Fruit fly (Drosophila melanogaster) whole organism, embryonic: ENCODE data around the gene CG7685.

Experiments
- Atf6 ChIP-seq: fragments of 200-800 bp; sonication (Bioruptor generic); IDR thresholded peaks from 2 replicates; pipeline ENCODE4 v1.3.6; 2022; ENCODE audit warnings: missing biosample characterization, missing genetic modification characterization
- CG10565 ChIP-seq: fragments of 200-800 bp; sonication (Bioruptor generic); optimal IDR thresholded peaks from 3 replicates; lab custom pipeline; 2016; ENCODE audit warnings: missing biosample characterization, mild to moderate bottlenecking, missing genetic modification characterization
- CG11093 ChIP-seq: fragments of 200-800 bp; sonication (Bioruptor generic); IDR thresholded peaks from 3 replicates; pipeline ENCODE4 v1.3.6; 2022; ENCODE audit warnings: missing biosample characterization, missing genetic modification characterization
- CG1233 ChIP-seq: fragments of 200-800 bp; sonication (Bioruptor generic); optimal IDR thresholded peaks from 4 replicates; lab custom pipeline; 2018; ENCODE audit warnings: missing biosample characterization, mild to moderate bottlenecking, missing genetic modification characterization
- CG16779 ChIP-seq: fragments of 200-800 bp; sonication (Bioruptor generic); IDR thresholded peaks from 2 replicates; pipeline ENCODE4 v1.3.6; 2022; ENCODE audit warnings: missing biosample characterization, missing genetic modification characterization
- CG17186 ChIP-seq: fragments of 200-800 bp; sonication (Bioruptor generic); optimal IDR thresholded peaks from 3 replicates; lab custom pipeline; 2017; ENCODE audit warnings: missing biosample characterization, missing genetic modification reagents, missing genetic modification characterization
- CG17359 ChIP-seq: fragments of 200-800 bp; sonication (Bioruptor generic); optimal IDR thresholded peaks from 3 replicates; lab custom pipeline; 2018; ENCODE audit warnings: missing biosample characterization, mild to moderate bottlenecking, missing genetic modification characterization, moderate library complexity
- CG17568 ChIP-seq: fragments of 200-800 bp; sonication (Bioruptor generic); optimal IDR thresholded peaks from 2 replicates; lab custom pipeline; 2018; ENCODE audit warnings: missing biosample characterization, mild to moderate bottlenecking, missing genetic modification characterization, moderate library complexity
- CG2202 ChIP-seq: fragments of 200-800 bp; sonication (Bioruptor generic); optimal IDR thresholded peaks from 2 replicates; lab custom pipeline; 2018; ENCODE audit warnings: missing biosample characterization, mild to moderate bottlenecking, missing genetic modification characterization
- CG31441 ChIP-seq: fragments of 200-800 bp; sonication (Bioruptor generic); IDR thresholded peaks from 2 replicates; pipeline ENCODE4 v1.3.6; 2022; ENCODE audit warnings: missing biosample characterization, missing genetic modification characterization
- CG3163 ChIP-seq: fragments of 200-800 bp; sonication (Bioruptor generic); optimal IDR thresholded peaks from 3 replicates; lab custom pipeline; 2016; ENCODE audit warnings: missing biosample characterization, missing genetic modification characterization
- CG34422 ChIP-seq: fragments of 200-800 bp; sonication (Bioruptor generic); IDR thresholded peaks from 3 replicates; pipeline ENCODE4 v1.3.6; 2022; ENCODE audit warnings: missing biosample characterization, missing genetic modification characterization
- CG42726 ChIP-seq: fragments of 200-800 bp; sonication (Bioruptor generic); IDR thresholded peaks from 2 replicates; pipeline ENCODE4 v1.3.6; 2022; ENCODE audit warnings: missing biosample characterization, missing genetic modification characterization; ENCODE audit not compliant: partially characterized antibody
- CG4424 ChIP-seq: fragments of 200-800 bp; sonication (Bioruptor generic); optimal IDR thresholded peaks from 3 replicates; lab custom pipeline; 2016; ENCODE audit warnings: missing biosample characterization, missing genetic modification characterization
- CG6765 ChIP-seq: fragments of 200-800 bp; sonication (Bioruptor generic); optimal IDR thresholded peaks from 3 replicates; lab custom pipeline; 2017; ENCODE audit warnings: missing biosample characterization, mild to moderate bottlenecking, missing genetic modification characterization
- CG7357 ChIP-seq: fragments of 200-800 bp; sonication (Bioruptor generic); IDR thresholded peaks from 3 replicates; pipeline ENCODE4 v1.3.6; 2022; ENCODE audit warnings: missing biosample characterization, missing genetic modification characterization
- CG7372 ChIP-seq: fragments of 200-800 bp; sonication (Bioruptor generic); IDR thresholded peaks from 2 replicates; pipeline ENCODE4 v1.3.6; 2022; ENCODE audit warnings: missing biosample characterization, missing genetic modification characterization
- CG7963 ChIP-seq: fragments of 200-800 bp; sonication (Bioruptor generic); IDR thresholded peaks from 3 replicates; pipeline ENCODE4 v1.3.6; 2022; ENCODE audit warnings: missing biosample characterization, missing genetic modification characterization; ENCODE audit not compliant: partially characterized antibody
- CG8089 ChIP-seq: fragments of 200-800 bp; sonication (Bioruptor generic); optimal IDR thresholded peaks from 3 replicates; lab custom pipeline; 2016; ENCODE audit warnings: missing biosample characterization, missing genetic modification characterization
- CG8765 ChIP-seq: fragments of 200-800 bp; sonication (Bioruptor generic); IDR thresholded peaks from 2 replicates; pipeline ENCODE4 v1.3.6; 2022; ENCODE audit warnings: missing biosample characterization, missing genetic modification characterization
- CG9932 ChIP-seq: fragments of 200-800 bp; sonication (Bioruptor generic); IDR thresholded peaks from 2 replicates; pipeline ENCODE4 v1.3.6; 2022; ENCODE audit warnings: missing biosample characterization, missing genetic modification characterization
- CoRest ChIP-seq: fragments of 200-800 bp; sonication (Bioruptor generic); optimal IDR thresholded peaks from 3 replicates; lab custom pipeline; 2018; ENCODE audit warnings: missing biosample characterization, mild to moderate bottlenecking, missing genetic modification characterization, moderate library complexity
- Dad ChIP-seq: fragments of 200-800 bp; sonication (Bioruptor generic); optimal IDR thresholded peaks from 3 replicates; lab custom pipeline; 2016; ENCODE audit warnings: missing biosample characterization, missing genetic modification characterization
- Gug ChIP-seq: fragments of 200-800 bp; sonication (Bioruptor generic); IDR thresholded peaks from 4 replicates; pipeline ENCODE4 v1.3.6; 2022; ENCODE audit warnings: missing biosample characterization, missing genetic modification characterization
- Hmx ChIP-seq: fragments of 200-800 bp; sonication (Bioruptor generic); optimal IDR thresholded peaks from 2 replicates; lab custom pipeline; 2016; ENCODE audit warnings: missing biosample characterization, missing genetic modification characterization
- Jarid2 ChIP-seq: fragments of 200-800 bp; sonication (Bioruptor generic); optimal IDR thresholded peaks from 3 replicates; lab custom pipeline; 2017; ENCODE audit warnings: mild to moderate bottlenecking, missing biosample characterization, missing genetic modification reagents, missing genetic modification characterization
- Max ChIP-seq: fragments of 200-800 bp; sonication (Bioruptor generic); optimal IDR thresholded peaks from 2 replicates; lab custom pipeline; 2016; ENCODE audit warnings: missing biosample characterization, mild to moderate bottlenecking, missing genetic modification characterization
- NC2α ChIP-seq: fragments of 200-800 bp; sonication (Bioruptor generic); optimal IDR thresholded peaks from 2 replicates; lab custom pipeline; 2016; ENCODE audit warnings: missing biosample characterization, missing genetic modification characterization
- Nf-YB ChIP-seq: fragments of 200-800 bp; sonication (Bioruptor generic); optimal IDR thresholded peaks from 3 replicates; lab custom pipeline; 2019; ENCODE audit warnings: missing biosample characterization, mild to moderate bottlenecking, missing genetic modification characterization, moderate library complexity
- Poxn ChIP-seq: fragments of 200-800 bp; sonication (Bioruptor generic); IDR thresholded peaks from 2 replicates; pipeline ENCODE4 v1.3.6; 2022; ENCODE audit warnings: missing biosample characterization, missing genetic modification characterization
- Rfx ChIP-seq: fragments of 200-800 bp; sonication (Bioruptor generic); IDR thresholded peaks from 2 replicates; pipeline ENCODE4 v1.3.6; 2022; ENCODE audit warnings: missing biosample characterization, missing genetic modification characterization
- Stat92E ChIP-seq, 3 experiments: fragments of >200 bp in 2 of 3; fragments of 200-800 bp in 1 of 3; sonication (Bioruptor generic) in 1 of 3; optimal IDR thresholded peaks; 2 replicates each; lab custom pipeline; 2017 to 2019; ENCODE audit warnings: missing biosample characterization in 3 of 3, missing genetic modification characterization in 3 of 3, mild to moderate bottlenecking in 1 of 3, moderate library complexity in 1 of 3
- ci ChIP-seq: fragments of 200-800 bp; sonication (Bioruptor generic); IDR thresholded peaks from 3 replicates; pipeline ENCODE4 v1.3.6; 2022; ENCODE audit warnings: missing biosample characterization, missing genetic modification characterization
- crc ChIP-seq: fragments of 200-800 bp; sonication (Bioruptor generic); optimal IDR thresholded peaks from 2 replicates; lab custom pipeline; 2016; ENCODE audit warnings: missing biosample characterization, missing genetic modification characterization
- dati ChIP-seq: fragments of 200-800 bp; sonication (Bioruptor generic); IDR thresholded peaks from 2 replicates; pipeline ENCODE4 v1.3.6; 2022; ENCODE audit warnings: missing biosample characterization, missing genetic modification characterization
- exex ChIP-seq: fragments of 200-800 bp; sonication (Bioruptor generic); optimal IDR thresholded peaks from 4 replicates; lab custom pipeline; 2018; ENCODE audit warnings: missing biosample characterization, mild to moderate bottlenecking, missing genetic modification characterization, moderate library complexity
- fru ChIP-seq: fragments of >200 bp; optimal IDR thresholded peaks from 2 replicates; lab custom pipeline; 2017
- gcm ChIP-seq: fragments of 200-800 bp; sonication (Bioruptor generic); optimal IDR thresholded peaks from 2 replicates; lab custom pipeline; 2019; ENCODE audit warnings: missing biosample characterization, mild to moderate bottlenecking, missing genetic modification characterization, moderate library complexity
- gfzf ChIP-seq: fragments of 200-800 bp; sonication (Bioruptor generic); optimal IDR thresholded peaks from 2 replicates; lab custom pipeline; 2016; ENCODE audit warnings: missing biosample characterization, mild to moderate bottlenecking, missing genetic modification characterization, moderate library complexity
- gt ChIP-seq: fragments of 200-800 bp; sonication (Bioruptor generic); IDR thresholded peaks from 2 replicates; pipeline ENCODE4 v1.3.6; 2022; ENCODE audit warnings: missing biosample characterization, missing genetic modification characterization
- her ChIP-seq: fragments of 200-800 bp; sonication (Bioruptor generic); optimal IDR thresholded peaks from 2 replicates; lab custom pipeline; 2016; ENCODE audit warnings: missing biosample characterization, missing genetic modification characterization
- mam ChIP-seq: fragments of 200-800 bp; sonication (Bioruptor generic); optimal IDR thresholded peaks from 3 replicates; lab custom pipeline; 2016; ENCODE audit warnings: missing biosample characterization, missing genetic modification characterization
- nau ChIP-seq: fragments of 200-800 bp; sonication (Bioruptor generic); optimal IDR thresholded peaks from 3 replicates; lab custom pipeline; 2017; ENCODE audit warnings: missing biosample characterization, mild to moderate bottlenecking, missing genetic modification characterization, missing genetic modification reagents
- nmo ChIP-seq: fragments of 200-800 bp; sonication (Bioruptor generic); optimal IDR thresholded peaks from 2 replicates; lab custom pipeline; 2018; ENCODE audit warnings: missing biosample characterization, mild to moderate bottlenecking, missing genetic modification characterization, moderate library complexity
- sens-2 ChIP-seq: fragments of 200-800 bp; sonication (Bioruptor generic); IDR thresholded peaks from 2 replicates; pipeline ENCODE4 v1.3.6; 2022; ENCODE audit warnings: missing biosample characterization, missing genetic modification characterization
- trh ChIP-seq: fragments of 200-800 bp; sonication (Bioruptor generic); optimal IDR thresholded peaks from 2 replicates; lab custom pipeline; 2016; ENCODE audit warnings: missing biosample characterization, missing genetic modification characterization
- tx ChIP-seq: fragments of 200-800 bp; sonication (Bioruptor generic); optimal IDR thresholded peaks from 2 replicates; lab custom pipeline; 2016; ENCODE audit warnings: missing biosample characterization, missing genetic modification characterization
- usp ChIP-seq: fragments of >200 bp; optimal IDR thresholded peaks from 2 replicates; lab custom pipeline; 2017; ENCODE audit warnings: missing biosample characterization, missing genetic modification characterization
- wek ChIP-seq: fragments of 200-800 bp; sonication (Bioruptor generic); optimal IDR thresholded peaks from 3 replicates; lab custom pipeline; 2018; ENCODE audit warnings: missing biosample characterization, mild to moderate bottlenecking, missing genetic modification characterization, moderate library complexity
- zfh2 ChIP-seq: fragments of 200-800 bp; sonication (Bioruptor generic); optimal IDR thresholded peaks from 2 replicates; lab custom pipeline; 2016; ENCODE audit warnings: missing biosample characterization, missing genetic modification characterization

The CG7685 gene

DNA sequence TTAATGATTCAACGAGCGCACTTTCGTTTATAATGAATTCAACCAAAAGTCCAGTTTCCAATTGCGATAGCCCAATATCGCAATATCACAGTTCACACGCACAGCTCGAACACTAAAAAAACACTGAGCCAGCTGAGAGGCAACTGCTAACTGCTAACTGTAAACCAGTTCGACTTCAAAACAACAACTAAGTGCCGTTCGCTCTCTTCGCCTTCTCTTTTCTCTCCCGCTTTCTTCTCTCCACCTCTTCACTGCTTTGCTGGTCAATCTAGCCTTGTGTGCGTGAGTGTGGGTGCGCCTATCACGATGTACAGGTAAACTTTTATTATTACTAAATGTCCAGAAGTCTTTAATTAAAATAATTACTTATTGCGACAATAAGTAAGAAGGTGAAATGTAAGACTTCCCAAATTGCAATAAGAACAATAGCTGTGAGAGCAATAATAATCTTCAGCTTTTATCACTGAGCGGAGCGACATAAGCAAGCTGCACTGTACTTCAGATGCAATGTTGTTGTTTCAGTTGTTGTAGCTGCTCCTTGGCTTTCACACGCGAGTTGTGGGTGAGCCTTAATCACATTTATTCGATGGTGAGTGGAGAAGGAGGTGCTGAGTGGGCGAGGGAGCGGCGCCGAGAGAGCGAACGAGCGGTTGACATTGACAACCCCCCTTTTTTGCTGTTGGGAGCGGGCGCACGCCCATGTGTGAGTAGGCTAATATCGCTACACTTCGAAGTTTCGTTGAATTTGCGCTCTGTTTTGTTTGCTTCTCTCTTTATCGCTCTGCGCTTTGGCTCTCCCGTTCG, 7.7 kb upstream of the CG7685 start, which contains the start of gene Vti1b (continued):
- TF ChIP-seq Stat92E (GFP tag; optimal IDR thresholded peaks at IDR 0.05; lab: Kevin White, UChicago) = peak in 1 of 3 experiments; percentile 89
- peak; percentile 94 for TF ChIP-seq CG2202 (tag; lab: Kevin White, UChicago)
- peak; percentile 85 for TF ChIP-seq zfh2 (GFP tag; lab: Kevin White, UChicago)
- peak; percentile 63 for TF ChIP-seq trh (GFP tag; lab: Kevin White, UChicago)
- peak; percentile 85 for TF ChIP-seq CG17568 (GFP tag; lab: Kevin White, UChicago)
- peak; percentile 79 for TF ChIP-seq dati (GFP tag; lab: Robert Waterston, UW)
- peak; percentile 75 for TF ChIP-seq CG17186
- peak; percentile 89 for TF ChIP-seq crc (GFP tag; lab: Kevin White, UChicago)
- peak; percentile 83 for TF ChIP-seq CG7372 (GFP tag; lab: Robert Waterston, UW)
- peak; percentile 88 for TF ChIP-seq gcm (GFP tag; lab: Kevin White, UChicago)
- TF ChIP-seq CG10565 = peak; percentile 62
- peak; percentile 94 for TF ChIP-seq Gug
- peak; percentile 93 for TF ChIP-seq CG8089 (GFP tag; lab: Kevin White, UChicago)
- peak; percentile 95 for TF ChIP-seq Max (GFP tag; lab: Kevin White, UChicago)
- TF ChIP-seq CG11093 = peak; percentile 93
- peak; percentile 92 for TF ChIP-seq tx (GFP tag; lab: Kevin White, UChicago)
- TF ChIP-seq Atf6 = peak; percentile 88
- TF ChIP-seq CG16779 (GFP tag; lab: Robert Waterston, UW) = peak; percentile 77; the same call in 1 of the 2 replicates
- peak; percentile 82 for TF ChIP-seq Nf-YB (GFP tag; lab: Kevin White, UChicago)
- TF ChIP-seq CG31441 (GFP tag; lab: Robert Waterston, UW) = peak; percentile 86
- peak; percentile 94 for TF ChIP-seq Dad (GFP tag; lab: Kevin White, UChicago)
- TF ChIP-seq fru (lab: Kevin White, UChicago) = no peak
- TF ChIP-seq CG3163 (GFP tag; lab: Kevin White, UChicago) = peak; percentile 84
- TF ChIP-seq CG8765 (GFP tag; lab: Robert Waterston, UW) = peak; percentile 73
- TF ChIP-seq CG42726 (GFP tag; lab: Robert Waterston, UW) = no peak
- peak; percentile 89 for TF ChIP-seq sens-2 (GFP tag; lab: Robert Waterston, UW)
- TF ChIP-seq nmo = peak; percentile 96
- TF ChIP-seq her (GFP tag; lab: Kevin White, UChicago) = peak; percentile 85
- peak; percentile 85 for TF ChIP-seq exex
- TF ChIP-seq wek (GFP tag; lab: Kevin White, UChicago) = peak; percentile 60
- TF ChIP-seq gfzf = peak; percentile 7
- peak; percentile 89 for TF ChIP-seq CG34422
- peak; percentile 93 for TF ChIP-seq nau
- TF ChIP-seq Hmx (GFP tag; lab: Kevin White, UChicago) = peak; percentile 86
- TF ChIP-seq CG4424 = peak; percentile 96
- peak; percentile 89 for TF ChIP-seq mam (GFP tag; lab: Kevin White, UChicago)
- TF ChIP-seq CG6765 = peak; percentile 83
- peak; percentile 97 for TF ChIP-seq CG17359
- peak; percentile 62 for TF ChIP-seq Poxn (GFP tag; lab: Robert Waterston, UW)
- TF ChIP-seq CG7963 = no peak
- peak; percentile 82 for TF ChIP-seq gt (GFP tag; lab: Robert Waterston, UW)
- no peak for TF ChIP-seq usp (GFP tag; lab: Kevin White, UChicago)
- peak; percentile 92 for TF ChIP-seq Rfx (GFP tag; lab: Robert Waterston, UW)
- peak; percentile 51 for TF ChIP-seq Jarid2 (GFP tag; lab: Kevin White, UChicago)
- peak; percentile 92 for TF ChIP-seq CG9932 (GFP tag; lab: Robert Waterston, UW)
- peak; percentile 83 for TF ChIP-seq CG7357 (GFP tag; lab: Robert Waterston, UW)
- peak; percentile 97 for TF ChIP-seq ci
- peak; percentile 89 for TF ChIP-seq NC2α (GFP tag; lab: Kevin White, UChicago)
- peak; percentile 91 for TF ChIP-seq CG1233 (GFP tag; lab: Kevin White, UChicago)
- peak; percentile 95 for TF ChIP-seq CoRest (tag; lab: Kevin White, UChicago)
